Fruit fly (Drosophila melanogaster) whole organism, larva: ENCODE measurements around the gene Manf.

Experiments
- noc ChIP-seq: fragments of 200-800 bp; sonication (Bioruptor generic); optimal IDR thresholded peaks from 3 replicates; lab custom pipeline; 2019; ENCODE audit warnings: missing biosample characterization, mild to moderate bottlenecking, missing genetic modification characterization, moderate library complexity

Manf gene

dm6 chr3R:16356863-16357215 lies 7.6 kb downstream of the Manf start, which contains the start of gene CG10311:
Gene CG10311 (minus strand): TSS chr3R:16357015.
- TF ChIP-seq noc (tag; lab: Kevin White, UChicago) = no peak

dm6 chr3R:16359098-16359497 lies 9.9 kb downstream of the Manf start, which contains the start of gene CG17931:
Gene CG17931 (minus strand): TSS chr3R:16359466.
- TF ChIP-seq noc (tag; lab: Kevin White, UChicago) = no peak

dm6 chr3R:16360008-16360407 lies 10.8 kb downstream of the Manf start, which contains the start of gene CG42446:
Gene CG42446 (minus strand): TSS chr3R:16360108.
- no peak for TF ChIP-seq noc (tag; lab: Kevin White, UChicago)

dm6 chr3R:16368288-16368687 lies 19.1 kb downstream of the Manf start, which contains the start of gene js:
Gene js (minus strand): TSS chr3R:16368306.
- TF ChIP-seq noc (tag; lab: Kevin White, UChicago) = no peak

- no peak for TF ChIP-seq noc (tag; lab: Kevin White, UChicago)
Observed at dm6 chr3R:16370433-16370832, 21.2 kb downstream of the Manf start, which contains the start of gene CG10317. Gene CG10317 (minus strand): TSS chr3R:16370533.

- no peak for TF ChIP-seq noc (tag; lab: Kevin White, UChicago)
Observed at dm6 chr3R:16374101-16374500, 24.9 kb downstream of the Manf start.

- no peak for TF ChIP-seq noc (tag; lab: Kevin White, UChicago)
Observed at dm6 chr3R:16385586-16385985, 36.4 kb downstream of the Manf start.

- TF ChIP-seq noc (tag; lab: Kevin White, UChicago) = no peak
Observed at dm6 chr3R:16387039-16387438, 37.8 kb downstream of the Manf start.

dm6 chr3R:16389117-16389516 lies 39.9 kb downstream of the Manf start:
- TF ChIP-seq noc (tag; lab: Kevin White, UChicago) = no peak

- no peak for TF ChIP-seq noc (tag; lab: Kevin White, UChicago)
Observed at dm6 chr3R:16394531-16394930, 45.3 kb downstream of the Manf start.

- TF ChIP-seq noc (tag; lab: Kevin White, UChicago) = no peak
Observed at dm6 chr3R:16395448-16395847, 46.2 kb downstream of the Manf start.

dm6 chr3R:16396565-16396964 lies 47.4 kb downstream of the Manf start:
- TF ChIP-seq noc (tag; lab: Kevin White, UChicago) = no peak
